Fruit fly (Drosophila melanogaster): ENCODE measurements around the gene Sar1.

The Sar1 gene

DNA sequence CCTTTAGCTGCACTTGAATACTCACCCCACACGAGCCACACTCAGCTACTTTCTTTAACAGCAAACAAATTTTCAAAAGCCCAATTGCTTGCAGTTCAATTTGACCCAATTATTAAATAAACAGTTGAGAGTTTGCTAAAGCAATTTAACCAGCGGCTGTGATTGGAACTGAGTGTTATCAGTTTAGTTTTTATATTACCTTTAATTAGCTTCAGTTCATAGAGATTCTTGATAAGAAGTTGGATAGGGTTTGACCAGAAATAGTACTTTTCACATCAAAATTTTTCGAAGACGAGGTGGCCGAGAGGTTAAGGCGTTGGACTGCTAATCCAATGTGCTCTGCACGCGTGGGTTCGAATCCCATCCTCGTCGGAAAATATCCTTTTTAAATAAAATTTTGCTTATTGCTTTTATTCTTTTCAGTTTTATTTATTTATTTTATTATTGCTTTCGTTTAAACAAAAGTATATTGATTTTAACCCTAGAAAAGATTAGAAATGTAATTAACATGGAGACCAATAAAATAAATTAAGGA, 39.8 kb downstream of the Sar1 start:
- TF ChIP-seq noc (tag; optimal IDR thresholded peaks at IDR 0.05) = peak; percentile 3

DNA sequence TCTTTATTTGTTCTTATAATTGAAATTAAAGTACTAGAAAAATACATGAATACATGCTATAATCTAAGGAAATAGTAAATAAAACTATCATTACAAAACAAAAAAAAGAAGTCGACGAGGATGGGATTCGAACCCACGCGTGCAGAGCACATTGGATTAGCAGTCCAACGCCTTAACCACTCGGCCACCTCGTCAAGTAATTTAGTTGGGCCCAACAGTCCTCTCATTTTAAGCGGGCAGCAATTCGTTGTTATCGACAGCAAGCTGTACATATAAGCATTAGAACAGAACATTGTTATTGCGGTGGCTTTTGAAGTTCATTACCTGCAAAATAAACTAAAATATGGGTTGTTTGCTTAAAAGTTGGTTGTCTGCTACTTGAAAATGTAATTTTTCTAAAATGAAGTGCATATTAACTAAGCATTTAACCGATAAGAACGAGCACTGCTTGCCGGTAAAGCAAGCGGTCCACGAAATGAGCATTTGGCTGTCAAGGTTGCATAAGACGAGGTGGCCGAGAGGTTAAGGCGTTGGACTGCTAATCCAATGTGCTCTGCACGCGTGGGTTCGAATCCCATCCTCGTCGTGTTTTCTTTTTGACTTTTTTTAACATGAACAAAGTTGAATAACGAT, 40.7 kb downstream of the Sar1 start:
- no peak for TF ChIP-seq noc (tag; optimal IDR thresholded peaks at IDR 0.05)

DNA sequence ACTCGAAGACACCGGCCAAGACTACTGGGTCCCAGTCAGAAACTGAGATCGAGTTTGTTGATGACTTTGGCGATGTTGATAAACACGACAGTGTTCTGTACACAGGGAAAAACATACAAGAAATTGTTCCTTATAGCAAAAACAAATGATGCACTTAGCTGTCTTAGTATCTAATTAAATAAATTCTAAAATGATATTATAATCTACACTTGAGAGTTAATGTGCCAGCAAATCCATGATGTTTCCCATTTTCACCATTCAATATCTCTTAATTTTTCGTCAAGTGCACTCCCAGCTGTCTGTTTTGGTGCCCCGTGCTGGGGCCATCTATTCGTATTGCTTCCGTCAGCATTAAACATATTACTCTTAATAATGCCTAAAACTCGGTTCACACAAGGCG, 43.8 kb downstream of the Sar1 start:
- no peak for TF ChIP-seq noc (tag; optimal IDR thresholded peaks at IDR 0.05)

DNA sequence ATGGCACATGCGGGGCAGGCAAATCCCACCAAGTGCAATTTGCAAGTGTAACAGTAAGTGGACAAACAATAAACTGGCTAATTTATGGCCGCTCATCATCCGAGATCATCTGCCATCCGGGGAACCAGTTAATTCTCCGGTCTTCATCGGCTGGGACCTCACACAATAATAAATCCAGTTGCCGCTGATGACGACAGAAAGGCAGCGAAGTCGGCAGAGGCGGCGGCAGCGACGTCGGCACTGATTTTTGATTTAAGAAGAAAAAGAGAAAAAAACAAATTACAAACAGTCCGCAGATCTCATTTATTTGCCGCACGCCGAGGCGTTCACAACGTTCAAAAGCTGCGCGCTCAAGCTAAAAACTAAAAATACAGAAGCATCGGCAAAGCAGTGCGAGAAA, 45.9 kb downstream of the Sar1 start, which contains the start of gene CG13856:
Gene CG13856, plus strand, starts transcription at position 301 of the 400 bp plus-strand sequence.
- no peak for TF ChIP-seq noc (tag; optimal IDR thresholded peaks at IDR 0.05)

DNA sequence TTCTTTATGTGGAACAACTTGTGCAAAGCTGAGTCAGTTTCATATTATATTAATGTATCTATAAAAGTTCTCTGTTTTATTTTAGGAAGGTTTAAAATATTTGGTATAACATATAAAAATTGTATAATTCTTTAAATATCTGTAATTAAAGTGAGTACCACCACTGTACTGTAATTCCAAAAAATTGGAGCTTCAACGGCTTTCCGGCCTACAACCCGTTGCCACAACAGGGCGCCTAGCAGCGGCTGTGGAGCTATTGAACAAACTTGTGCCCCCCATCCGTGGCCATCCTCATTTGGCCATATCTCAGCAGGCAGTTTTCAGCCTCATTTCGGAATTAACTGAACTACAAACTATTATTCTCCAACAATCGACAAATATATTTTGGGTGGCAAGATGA, 49.2 kb downstream of the Sar1 start, which contains the start of gene CG13855:
Gene CG13855, plus strand, starts transcription at position 301 of the 400 bp plus-strand sequence.
- TF ChIP-seq noc (tag; optimal IDR thresholded peaks at IDR 0.05) = no peak
